Fruit fly (Drosophila melanogaster): ENCODE measurements around the gene Cds.
A peak's percentile ranks its signal among the peaks of the same experiment; 100 is the strongest.

The Cds gene

dm6 chr3L:8115864-8116528, 11.6 kb upstream of the Cds start, which contains the start of the genes Arp3 and msk:
TSS of gene Arp3 (minus strand) at chr3L:8115902.
TSS of gene msk (plus strand) at chr3L:8116179.
- TF ChIP-seq gl (tag; optimal IDR thresholded peaks at IDR 0.05) (peak; percentile 26), Pif1B (GFP tag; optimal IDR thresholded peaks at IDR 0.05) (no peak), CG15710 (tag; optimal IDR thresholded peaks at IDR 0.05) (peak; percentile 70), CG17806 (tag; optimal IDR thresholded peaks at IDR 0.05) (peak; percentile 52), Pif1A (GFP tag; optimal IDR thresholded peaks at IDR 0.05) (no peak), Ets98B (GFP tag; IDR thresholded peaks at IDR 0.05) (peak; percentile 68), CG8301 (tag; optimal IDR thresholded peaks at IDR 0.05) (no peak), CG8159 (tag; optimal IDR thresholded peaks at IDR 0.05) (no peak), CG4496 (GFP tag; IDR thresholded peaks at IDR 0.05) (peak; percentile 64), CG12605 (GFP tag; IDR thresholded peaks at IDR 0.05) (no peak; the same call in 1 of the 2 replicates), CG14655 (GFP tag; optimal IDR thresholded peaks at IDR 0.05) (no peak), CG34367 (tag; optimal IDR thresholded peaks at IDR 0.05) (peak; percentile 35), rn (GFP tag; IDR thresholded peaks at IDR 0.05) (peak; percentile 56), D1 (tag; optimal IDR thresholded peaks at IDR 0.05) (no peak), CG10348 (GFP tag; IDR thresholded peaks at IDR 0.05) (no peak), CG32121 (GFP tag; IDR thresholded peaks at IDR 0.05) (peak; percentile 37; the same call in 1 of the 2 replicates), Snoo (tag; optimal IDR thresholded peaks at IDR 0.05) (peak; percentile 70), CG13204 (GFP tag; optimal IDR thresholded peaks at IDR 0.05) (no peak), EcR (GFP tag; optimal IDR thresholded peaks at IDR 0.05) (no peak), fd96Ca (GFP tag; IDR thresholded peaks at IDR 0.05) (peak; percentile 65; the same call in 1 of the 3 replicates), CG9948 (tag; optimal IDR thresholded peaks at IDR 0.05) (peak; percentile 47)

DNA sequence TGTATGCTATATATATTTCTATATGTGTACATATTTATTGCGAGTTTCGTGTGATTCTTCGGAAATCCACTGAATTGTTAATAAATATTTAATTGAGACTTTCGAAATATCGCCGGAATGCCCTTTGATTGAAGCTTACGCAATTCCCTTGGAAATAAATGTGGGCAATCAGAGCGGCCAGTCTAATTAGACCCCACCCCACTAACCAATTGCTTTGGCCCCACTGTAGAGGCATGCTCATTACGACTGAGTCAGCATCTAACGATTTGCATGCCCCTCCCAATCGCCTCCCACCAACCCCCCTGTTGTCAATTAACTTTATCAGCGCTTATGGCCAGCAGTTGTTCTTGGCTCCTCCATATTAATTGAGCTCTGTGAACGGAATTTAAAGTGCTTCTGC, 10.8 kb upstream of the Cds start:
- TF ChIP-seq Snoo (tag; optimal IDR thresholded peaks at IDR 0.05) (no peak), CG8301 (tag; optimal IDR thresholded peaks at IDR 0.05) (no peak), CG32121 (GFP tag; IDR thresholded peaks at IDR 0.05) (0 out of 2 replicates have a peak, but pooled peaks have one; percentile 16)

DNA sequence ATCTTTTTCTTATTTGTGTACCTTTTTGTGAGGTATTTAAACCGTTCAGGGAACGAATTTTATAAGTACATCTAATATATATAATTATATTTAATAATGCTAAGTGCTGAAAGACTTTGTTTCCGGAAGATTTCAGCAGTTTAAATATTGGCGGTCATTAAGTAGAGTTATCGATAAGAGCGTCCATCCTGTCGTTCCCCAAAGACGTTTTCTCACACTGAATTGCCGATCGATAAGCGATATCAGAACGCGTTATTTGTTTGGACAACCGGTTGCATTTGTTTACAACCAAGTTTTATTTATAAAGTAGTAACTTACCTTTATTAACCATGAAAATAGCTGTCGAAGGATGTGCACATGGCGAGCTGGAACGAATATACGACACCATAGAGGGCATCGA, 6.0 kb upstream of the Cds start, which contains the start of gene ldbr:
TSS of gene ldbr (plus strand) at position 238 of the 400 bp plus-strand sequence.
- TF ChIP-seq Snoo (tag; optimal IDR thresholded peaks at IDR 0.05), result peak; percentile 12
- no peak for TF ChIP-seq CG10348 (GFP tag; IDR thresholded peaks at IDR 0.05)

DNA sequence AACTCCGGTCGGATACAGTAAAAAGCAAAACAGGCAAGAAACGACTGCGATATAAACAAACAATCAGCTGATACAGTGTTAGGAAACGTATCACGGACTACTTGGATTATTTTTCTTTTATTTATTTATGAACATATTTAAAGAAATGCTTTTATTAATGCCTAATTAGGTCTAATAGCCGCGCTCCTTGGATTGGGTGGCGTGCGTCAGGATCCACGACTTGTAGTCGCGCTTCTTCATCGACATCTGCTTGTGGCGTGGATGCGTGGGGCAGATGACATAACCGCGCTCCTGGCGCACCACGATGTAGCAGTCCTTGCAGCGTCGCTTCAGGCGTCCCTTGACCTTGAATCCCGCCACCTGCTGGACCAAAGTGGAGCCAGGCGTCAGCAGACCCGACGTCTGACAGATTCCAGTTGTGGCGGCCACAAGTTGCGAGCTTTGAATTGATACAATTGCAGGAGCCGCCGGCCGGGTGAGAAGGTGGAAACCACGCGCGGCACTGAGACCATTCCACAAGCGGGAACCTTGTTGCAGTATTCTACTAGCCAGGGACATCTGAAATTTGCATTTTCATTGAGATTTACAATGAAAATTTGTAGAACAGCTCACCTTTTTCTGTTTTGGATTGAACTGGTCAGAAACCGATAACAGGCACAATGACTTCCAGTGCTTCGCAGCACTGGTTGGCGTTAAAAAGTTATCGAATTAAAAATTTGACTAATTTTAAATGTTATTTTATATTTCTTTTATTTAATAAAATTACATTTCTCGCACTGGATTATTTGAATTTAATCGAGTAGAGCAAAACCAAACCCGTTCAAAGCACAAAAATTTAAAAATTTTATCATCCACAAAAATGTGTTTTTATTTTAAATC, 2.8 kb upstream of the Cds start, which contains the start of the genes CG7550 and mRpL36:
TSS of gene CG7550 (minus strand) at position 51 of the 879 bp plus-strand sequence.
TSS of gene mRpL36 (minus strand) at position 652 of the 879 bp plus-strand sequence.
- TF ChIP-seq CG15710 (tag; optimal IDR thresholded peaks at IDR 0.05) (no peak), Ets98B (GFP tag; IDR thresholded peaks at IDR 0.05) (no peak), CG8301 (tag; optimal IDR thresholded peaks at IDR 0.05) (no peak), Snoo (tag; optimal IDR thresholded peaks at IDR 0.05) (no peak), CG13204 (GFP tag; optimal IDR thresholded peaks at IDR 0.05) (no peak), CG17806 (tag; optimal IDR thresholded peaks at IDR 0.05) (no peak), fd96Ca (GFP tag; IDR thresholded peaks at IDR 0.05) (no peak), CG9948 (tag; optimal IDR thresholded peaks at IDR 0.05) (no peak), D1 (tag; optimal IDR thresholded peaks at IDR 0.05) (no peak), CG4496 (GFP tag; IDR thresholded peaks at IDR 0.05) (no peak), CG34367 (tag; optimal IDR thresholded peaks at IDR 0.05) (no peak), EcR (GFP tag; optimal IDR thresholded peaks at IDR 0.05) (no peak), CG32121 (GFP tag; IDR thresholded peaks at IDR 0.05) (no peak), CG12605 (GFP tag; IDR thresholded peaks at IDR 0.05) (no peak), rn (GFP tag; IDR thresholded peaks at IDR 0.05) (no peak), Pif1B (GFP tag; optimal IDR thresholded peaks at IDR 0.05) (no peak)

DNA sequence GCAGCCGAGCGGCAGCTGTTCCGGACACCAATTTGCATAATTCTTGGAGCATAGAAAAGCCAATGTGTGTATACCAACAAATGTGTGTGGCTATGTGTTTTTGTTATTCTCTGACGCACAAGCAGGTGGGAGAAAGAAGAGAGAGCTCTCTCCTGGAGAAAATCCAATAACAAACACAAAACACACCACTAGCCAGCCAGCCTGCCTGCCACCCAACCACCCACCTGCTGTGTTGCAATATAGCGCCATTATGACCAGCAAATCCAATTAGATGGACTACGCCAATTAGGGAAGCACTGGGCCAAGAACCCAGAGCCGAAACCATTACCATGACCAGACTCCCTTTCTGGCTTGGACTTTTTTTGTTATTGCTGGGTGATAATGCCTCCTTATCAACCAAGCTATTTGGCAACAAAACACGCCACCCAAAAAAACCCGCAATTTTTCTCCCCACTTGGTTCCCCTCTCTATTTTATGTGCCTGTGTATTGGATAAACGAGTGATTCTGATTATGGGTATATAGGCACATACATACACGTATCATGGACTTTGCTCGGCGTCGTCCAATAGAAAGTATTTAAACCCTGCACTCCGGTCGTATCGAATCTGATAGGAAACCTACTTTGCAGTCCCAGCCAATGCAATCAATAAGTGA, 961 bp downstream of the Cds start:
- TF ChIP-seq fd96Ca (GFP tag; IDR thresholded peaks at IDR 0.05) (0 out of 3 replicates have a peak, but pooled peaks have one; percentile 34), CG4496 (GFP tag; IDR thresholded peaks at IDR 0.05) (0 out of 3 replicates have a peak, but pooled peaks have one; percentile 33), CG10348 (GFP tag; IDR thresholded peaks at IDR 0.05) (no peak), CG8301 (tag; optimal IDR thresholded peaks at IDR 0.05) (peak; percentile 6), gl (tag; optimal IDR thresholded peaks at IDR 0.05) (peak; percentile 34), D1 (tag; optimal IDR thresholded peaks at IDR 0.05) (no peak)

dm6 chr3L:8137448-8137906, 9.9 kb downstream of the Cds start, which contains the start of the genes Setx and mus301:
TSS of gene Setx (minus strand) at chr3L:8137498.
TSS of gene mus301 (plus strand) at chr3L:8137808.
- TF ChIP-seq CG17806 (tag; optimal IDR thresholded peaks at IDR 0.05) (peak; percentile 56), CG8159 (tag; optimal IDR thresholded peaks at IDR 0.05) (no peak), CG34367 (tag; optimal IDR thresholded peaks at IDR 0.05) (no peak), CG15710 (tag; optimal IDR thresholded peaks at IDR 0.05) (peak; percentile 76), CG4496 (GFP tag; IDR thresholded peaks at IDR 0.05) (peak; percentile 52; the same call in 2 of the 3 replicates), CG10348 (GFP tag; IDR thresholded peaks at IDR 0.05) (no peak), CG13204 (GFP tag; optimal IDR thresholded peaks at IDR 0.05) (no peak), D1 (tag; optimal IDR thresholded peaks at IDR 0.05) (no peak), CG12605 (GFP tag; IDR thresholded peaks at IDR 0.05) (no peak), CG9948 (tag; optimal IDR thresholded peaks at IDR 0.05) (no peak), CG8301 (tag; optimal IDR thresholded peaks at IDR 0.05) (no peak), CG32121 (GFP tag; IDR thresholded peaks at IDR 0.05) (0 out of 2 replicates have a peak, but pooled peaks have one; percentile 42), Ets98B (GFP tag; IDR thresholded peaks at IDR 0.05) (peak; percentile 49), EcR (GFP tag; optimal IDR thresholded peaks at IDR 0.05) (no peak), CG14655 (GFP tag; optimal IDR thresholded peaks at IDR 0.05) (no peak), rn (GFP tag; IDR thresholded peaks at IDR 0.05) (peak; percentile 56)
